Fruit fly (Drosophila melanogaster): Measurements from ENCODE around the gene eIF5B.

eIF5B gene

dm6 chr3L:3450410-3450809, 10.4 kb downstream of the eIF5B start (continued):
- TF ChIP-seq CG8290 (GFP tag; optimal IDR thresholded peaks at IDR 0.05) = no peak
- TF ChIP-seq CG8290 (tag; optimal IDR thresholded peaks at IDR 0.05) = no peak
- TF ChIP-seq HmgZ (tag; optimal IDR thresholded peaks at IDR 0.05) = no peak
- no peak for TF ChIP-seq Rx (GFP tag; IDR thresholded peaks at IDR 0.05)
- TF ChIP-seq ttk (GFP tag; IDR thresholded peaks at IDR 0.05) = no peak
- TF ChIP-seq Hey (tag; optimal IDR thresholded peaks at IDR 0.05) = no peak
- no peak for TF ChIP-seq unc-4 (GFP tag; IDR thresholded peaks at IDR 0.05; ENCODE audit: partially characterized antibody)
- TF ChIP-seq CG10543 (GFP tag; optimal IDR thresholded peaks at IDR 0.05) = peak; percentile 1
- 0 out of 2 replicates have a peak, but pooled peaks have one; percentile 16 for TF ChIP-seq CG31441 (GFP tag; IDR thresholded peaks at IDR 0.05)
- TF ChIP-seq CG13894 (tag; optimal IDR thresholded peaks at IDR 0.05) = no peak
- TF ChIP-seq Tbp (GFP tag; optimal IDR thresholded peaks at IDR 0.05) = no peak
- TF ChIP-seq dmrt11E (tag; optimal IDR thresholded peaks at IDR 0.05) = peak; percentile 57
- peak; percentile 14 for TF ChIP-seq CG10147 (GFP tag; optimal IDR thresholded peaks at IDR 0.05)
- peak; percentile 8 for TF ChIP-seq Dek (tag; optimal IDR thresholded peaks at IDR 0.05)
- TF ChIP-seq CG9609 (GFP tag; optimal IDR thresholded peaks at IDR 0.05) = peak; percentile 4
- peak; percentile 34 for TF ChIP-seq Hr3 (GFP tag; optimal IDR thresholded peaks at IDR 0.05)
- no peak for TF ChIP-seq Fer3 (tag; optimal IDR thresholded peaks at IDR 0.05)
- peak; percentile 1 for TF ChIP-seq cg (GFP tag; optimal IDR thresholded peaks at IDR 0.05)
- peak; percentile 39 for TF ChIP-seq Xbp1 (GFP tag; optimal IDR thresholded peaks at IDR 0.05)
- TF ChIP-seq Nf-YA (GFP tag; IDR thresholded peaks at IDR 0.05) = no peak
- TF ChIP-seq ind (GFP tag; optimal IDR thresholded peaks at IDR 0.05) = no peak
- 0 out of 3 replicates have a peak, but pooled peaks have one; percentile 11 for TF ChIP-seq ci (GFP tag; IDR thresholded peaks at IDR 0.05)
- TF ChIP-seq luna (GFP tag; optimal IDR thresholded peaks at IDR 0.05) = no peak
- TF ChIP-seq CG15479 (GFP tag; optimal IDR thresholded peaks at IDR 0.05) = no peak
- peak; percentile 46 for TF ChIP-seq CG9932 (GFP tag; IDR thresholded peaks at IDR 0.05)
- no peak for TF ChIP-seq pum (GFP tag; optimal IDR thresholded peaks at IDR 0.05)
- no peak for TF ChIP-seq CG4707 (GFP tag; optimal IDR thresholded peaks at IDR 0.05)
- TF ChIP-seq Nf-YB (GFP tag; optimal IDR thresholded peaks at IDR 0.05) = peak; percentile 1
- peak; percentile 36 for TF ChIP-seq Abd-B (GFP tag; optimal IDR thresholded peaks at IDR 0.05)
- TF ChIP-seq CG18599 (GFP tag; optimal IDR thresholded peaks at IDR 0.05) = peak; percentile 26
- no peak for TF ChIP-seq CG18011 (GFP tag; optimal IDR thresholded peaks at IDR 0.05)
- TF ChIP-seq CkIIα-i1 (GFP tag; IDR thresholded peaks at IDR 0.05) = no peak
- no peak for TF ChIP-seq eyg (GFP tag; optimal IDR thresholded peaks at IDR 0.05)
- peak; percentile 50 for TF ChIP-seq Sox102F (GFP tag; optimal IDR thresholded peaks at IDR 0.05)
- TF ChIP-seq CG7839 (tag; optimal IDR thresholded peaks at IDR 0.05) = peak; percentile 46
- 0 out of 2 replicates have a peak, but pooled peaks have one; percentile 40 for TF ChIP-seq Rfx (GFP tag; IDR thresholded peaks at IDR 0.05)
- no peak for TF ChIP-seq Elba2 (GFP tag; optimal IDR thresholded peaks at IDR 0.05)
- TF ChIP-seq E2f2 (GFP tag; IDR thresholded peaks at IDR 0.05) = no peak
- TF ChIP-seq ATbp (GFP tag; optimal IDR thresholded peaks at IDR 0.05) = peak; percentile 19
- TF ChIP-seq so (GFP tag; IDR thresholded peaks at IDR 0.05) = no peak
- TF ChIP-seq exex (tag; optimal IDR thresholded peaks at IDR 0.05) = no peak
- TF ChIP-seq Blimp-1 (GFP tag; optimal IDR thresholded peaks at IDR 0.05) = peak; percentile 5
- TF ChIP-seq salm (tag; optimal IDR thresholded peaks at IDR 0.05) = no peak
- no peak for TF ChIP-seq Six4 (GFP tag; optimal IDR thresholded peaks at IDR 0.05)
- TF ChIP-seq CG30020 (tag; optimal IDR thresholded peaks at IDR 0.05) = no peak
- no peak for TF ChIP-seq eve (GFP tag; optimal IDR thresholded peaks at IDR 0.05)
- no peak for TF ChIP-seq CG7372 (GFP tag; IDR thresholded peaks at IDR 0.05)
- TF ChIP-seq fu2 (GFP tag; optimal IDR thresholded peaks at IDR 0.05) = peak; percentile 33
- TF ChIP-seq Opbp (GFP tag; IDR thresholded peaks at IDR 0.05; ENCODE audit: partially characterized antibody) = no peak
- TF ChIP-seq crp (GFP tag; optimal IDR thresholded peaks at IDR 0.05) = no peak
- TF ChIP-seq CG42726 (GFP tag; IDR thresholded peaks at IDR 0.05; ENCODE audit: partially characterized antibody) = no peak
